Fruit fly (Drosophila melanogaster): ENCODE data around the gene VhaM9.7-c.

Gene VhaM9.7-c

dm6 chr3L:4169957-4170651, 16.6 kb downstream of the VhaM9.7-c start, which contains the start of gene Ero1L:
Ero1L (plus strand) TSS chr3L:4170404.
- peak; percentile 30 for TF ChIP-seq CG17801 (GFP tag; optimal IDR thresholded peaks at IDR 0.05; ENCODE audit: partially characterized antibody)

- no peak for TF ChIP-seq CG17801 (GFP tag; optimal IDR thresholded peaks at IDR 0.05; ENCODE audit: partially characterized antibody)
Observed at dm6 chr3L:4167353-4167842, 19.3 kb downstream of the VhaM9.7-c start, which contains the start of gene mas. mas (minus strand) TSS chr3L:4167464.

- no peak for TF ChIP-seq CG17801 (GFP tag; optimal IDR thresholded peaks at IDR 0.05; ENCODE audit: partially characterized antibody)
Observed at dm6 chr3L:4160926-4161325, 25.7 kb downstream of the VhaM9.7-c start, which contains the start of gene nab. nab (minus strand) TSS chr3L:4160932.

DNA sequence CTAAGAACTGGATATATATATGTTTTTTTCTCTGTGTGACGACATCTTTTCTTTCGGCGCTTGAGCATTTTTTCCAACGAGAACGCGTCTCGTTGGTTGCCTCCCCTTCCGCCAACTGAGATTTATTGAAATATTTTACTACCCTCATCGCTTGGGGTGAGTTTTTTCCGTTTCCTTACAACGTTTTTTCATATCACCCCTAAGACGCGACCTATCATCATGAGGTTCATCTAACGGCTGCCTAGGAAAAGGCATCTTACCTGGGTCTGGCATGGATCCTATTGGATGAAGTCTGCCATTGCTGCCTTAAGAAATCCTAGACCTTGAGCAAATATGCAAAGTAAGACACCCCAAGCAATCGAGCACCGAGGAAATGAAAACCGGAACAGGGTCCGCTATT, 27.4 kb downstream of the VhaM9.7-c start:
- TF ChIP-seq CG17801 (GFP tag; optimal IDR thresholded peaks at IDR 0.05; ENCODE audit: partially characterized antibody), result no peak

- TF ChIP-seq CG17801 (GFP tag; optimal IDR thresholded peaks at IDR 0.05; ENCODE audit: partially characterized antibody), result no peak
Observed at dm6 chr3L:4158361-4158760, 28.3 kb downstream of the VhaM9.7-c start.

- no peak for TF ChIP-seq CG17801 (GFP tag; optimal IDR thresholded peaks at IDR 0.05; ENCODE audit: partially characterized antibody)
Observed at dm6 chr3L:4157852-4158251, 28.8 kb downstream of the VhaM9.7-c start.

dm6 chr3L:4148406-4148975, 38.2 kb downstream of the VhaM9.7-c start, which contains the start of gene CG1299:
CG1299 (plus strand) TSS chr3L:4148696.
- TF ChIP-seq CG17801 (GFP tag; optimal IDR thresholded peaks at IDR 0.05; ENCODE audit: partially characterized antibody), result no peak

DNA sequence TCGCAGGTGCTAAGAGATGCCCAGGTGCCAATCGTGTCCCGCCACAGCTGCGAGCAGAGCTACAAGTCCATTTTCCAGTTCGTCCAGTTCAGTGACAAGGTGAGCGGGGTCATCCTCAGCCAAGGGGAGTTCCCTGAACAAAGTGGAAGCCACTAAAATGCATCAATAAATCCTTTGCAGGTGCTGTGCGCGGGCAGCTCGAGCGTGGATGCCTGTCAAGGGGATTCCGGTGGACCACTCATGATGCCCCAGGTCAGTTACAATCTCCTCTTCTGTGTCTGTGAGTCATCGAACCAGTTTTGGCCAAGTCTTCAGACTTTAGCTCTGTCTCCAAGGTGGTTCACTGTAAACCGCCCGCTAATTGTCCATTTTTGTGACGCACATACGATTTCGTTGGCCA, 41.4 kb downstream of the VhaM9.7-c start:
- no peak for TF ChIP-seq CG17801 (GFP tag; optimal IDR thresholded peaks at IDR 0.05; ENCODE audit: partially characterized antibody)

DNA sequence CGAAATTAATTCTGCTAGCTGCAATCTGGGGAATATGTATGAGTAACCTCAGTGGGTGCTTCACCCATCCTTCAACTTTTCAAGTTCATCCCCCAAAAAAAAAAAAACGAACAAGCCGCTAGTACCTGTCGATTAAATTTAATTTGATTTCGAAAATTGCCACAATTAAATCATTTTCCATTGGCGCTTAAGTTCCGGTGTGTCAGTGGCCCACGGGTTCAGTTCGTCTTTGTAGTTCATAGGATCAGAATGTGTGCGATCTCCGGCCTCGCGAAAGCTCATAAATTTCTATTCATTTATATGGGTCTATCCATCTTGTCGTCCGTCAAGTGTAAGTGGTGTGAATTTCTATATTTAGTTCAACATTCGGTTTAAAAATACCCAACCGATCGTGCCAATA, 44.6 kb downstream of the VhaM9.7-c start, which contains the start of gene CG32260:
CG32260 (plus strand) TSS at position 301 of the 400 bp plus-strand sequence.
- no peak for TF ChIP-seq CG17801 (GFP tag; optimal IDR thresholded peaks at IDR 0.05; ENCODE audit: partially characterized antibody)

dm6 chr3L:4141167-4141566, 45.5 kb downstream of the VhaM9.7-c start, which contains the start of gene Akh:
Akh (plus strand) TSS chr3L:4141467.
- no peak for TF ChIP-seq CG17801 (GFP tag; optimal IDR thresholded peaks at IDR 0.05; ENCODE audit: partially characterized antibody)

DNA sequence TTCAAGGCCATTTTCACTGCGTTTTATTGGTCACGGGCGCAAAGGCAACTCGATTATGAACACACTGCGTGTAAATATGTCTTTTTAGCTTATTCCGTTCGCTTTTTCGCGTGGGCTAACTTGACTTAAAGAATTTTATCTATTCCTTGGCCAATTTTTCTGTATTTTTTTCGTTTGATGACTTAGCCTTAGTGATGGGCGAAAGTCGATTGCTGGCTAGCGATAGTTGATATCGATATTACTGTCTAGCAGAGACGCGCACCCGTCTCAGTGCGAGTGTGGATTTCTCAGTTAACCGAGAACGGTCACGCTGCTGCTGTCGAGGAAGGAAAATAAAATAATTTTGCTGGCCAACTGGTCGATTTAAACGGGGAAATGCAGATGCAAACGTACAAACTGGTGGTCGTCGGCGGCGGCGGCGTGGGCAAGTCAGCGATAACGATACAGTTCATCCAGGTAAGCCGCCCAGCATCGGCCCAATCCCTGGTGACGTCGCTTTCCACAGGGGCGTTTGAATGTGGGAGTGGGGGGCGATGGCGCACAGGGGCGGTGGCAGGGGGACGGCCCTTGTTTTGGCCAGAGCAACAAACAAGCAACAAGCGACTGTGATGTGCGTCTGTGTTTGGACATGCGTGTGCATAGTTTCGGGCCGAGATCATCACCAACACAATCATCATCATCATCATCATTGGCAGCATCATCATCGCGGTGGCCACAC, 47.7 kb downstream of the VhaM9.7-c start, which contains the start of the genes Rop and Ras64B:
Rop (minus strand) TSS at position 193 of the 718 bp plus-strand sequence.
Ras64B (plus strand) TSS at position 273 of the 718 bp plus-strand sequence.
- peak; percentile 64 for TF ChIP-seq CG17801 (GFP tag; optimal IDR thresholded peaks at IDR 0.05; ENCODE audit: partially characterized antibody)
